Worm (Caenorhabditis elegans) whole organism, L2 larva: Measurements from ENCODE around the gene F45D11.11.
"Not testable (repeated sequence)": the region's sequence is repeated elsewhere in the genome, so short reads cannot be mapped to it uniquely, and the experiment has no call there.

Experiments
- C34F6.9 ChIP-seq: fragments of 150-350 bp; optimal IDR thresholded peaks from 2 replicates; lab custom pipeline; 2014; ENCODE audit warnings: missing biosample characterization, missing genetic modification characterization
- F13H6.1 ChIP-seq: sonication (generic microtip); optimal IDR thresholded peaks from 2 replicates; lab custom pipeline; 2016; ENCODE audit warnings: missing genetic modification characterization, missing compliant biosample characterization
- R02D3.7 ChIP-seq: fragments of 150-350 bp; optimal IDR thresholded peaks from 2 replicates; lab custom pipeline; 2014; ENCODE audit warnings: missing biosample characterization, missing genetic modification characterization
- Y55F3AM.14 ChIP-seq: fragments of 200-800 bp; sonication (Bioruptor generic); optimal IDR thresholded peaks from 2 replicates; lab custom pipeline; 2018; ENCODE audit warnings: mild to moderate bottlenecking, missing genetic modification characterization, missing compliant biosample characterization
- ZK546.5 ChIP-seq: sonication (generic microtip); optimal IDR thresholded peaks from 2 replicates; lab custom pipeline; 2017; ENCODE audit warnings: missing biosample characterization, missing genetic modification characterization
- alr-1 ChIP-seq: fragments of 150-350 bp; optimal IDR thresholded peaks from 2 replicates; lab custom pipeline; 2014; ENCODE audit warnings: missing biosample characterization, missing genetic modification characterization
- ama-1 ChIP-seq: fragments of 150-350 bp; optimal IDR thresholded peaks from 2 replicates; lab custom pipeline; 2018; ENCODE audit warnings: inconsistent platforms
- blmp-1 ChIP-seq: sonication (generic microtip); optimal IDR thresholded peaks from 2 replicates; lab custom pipeline; 2017; ENCODE audit warnings: missing genetic modification characterization, mild to moderate bottlenecking, missing compliant biosample characterization, antibody characterized with exemption, moderate library complexity; ENCODE audit not compliant: insufficient read depth
- ceh-82 ChIP-seq: fragments of 150-350 bp; optimal IDR thresholded peaks from 2 replicates; lab custom pipeline; 2014; ENCODE audit warnings: missing biosample characterization, missing genetic modification characterization
- crh-2 ChIP-seq: sonication (generic microtip); optimal IDR thresholded peaks from 2 replicates; lab custom pipeline; 2017; ENCODE audit warnings: missing biosample characterization, missing genetic modification characterization
- dmd-4 ChIP-seq: sonication (generic microtip); optimal IDR thresholded peaks from 2 replicates; lab custom pipeline; 2017; ENCODE audit warnings: missing biosample characterization, missing genetic modification characterization
- egl-27 ChIP-seq: sonication (generic microtip); optimal IDR thresholded peaks from 3 replicates; lab custom pipeline; 2017; ENCODE audit warnings: missing biosample characterization, missing genetic modification reagents, missing genetic modification characterization
- fos-1 ChIP-seq: fragments of 150-350 bp; optimal IDR thresholded peaks from 2 replicates; lab custom pipeline; 2014; ENCODE audit warnings: missing biosample characterization, missing genetic modification characterization
- lin-11 ChIP-seq: fragments of 150-350 bp; sonication (generic microtip); optimal IDR thresholded peaks from 2 replicates; lab custom pipeline; 2014; ENCODE audit warnings: missing biosample characterization, missing genetic modification characterization, inconsistent platforms, mixed read lengths
- lin-13 ChIP-seq: fragments of 150-350 bp; optimal IDR thresholded peaks from 2 replicates; lab custom pipeline; 2014; ENCODE audit warnings: missing biosample characterization, missing genetic modification reagents, missing genetic modification characterization
- lin-39 ChIP-seq: fragments of 150-350 bp; optimal IDR thresholded peaks from 2 replicates; lab custom pipeline; 2014; ENCODE audit warnings: missing biosample characterization, missing genetic modification reagents, missing genetic modification characterization
- lsy-2 ChIP-seq, 2 experiments: fragments of 150-350 bp in 1 of 2; sonication (generic microtip) in 1 of 2; optimal IDR thresholded peaks; 2 replicates each; lab custom pipeline; 2014 to 2017; ENCODE audit warnings: missing biosample characterization in 2 of 2, missing genetic modification characterization in 2 of 2
- mab-5 ChIP-seq: fragments of 150-350 bp; optimal IDR thresholded peaks from 2 replicates; lab custom pipeline; 2014; ENCODE audit warnings: missing biosample characterization, missing genetic modification characterization
- nhr-10 ChIP-seq: sonication (generic microtip); optimal IDR thresholded peaks from 2 replicates; lab custom pipeline; 2017; ENCODE audit warnings: missing biosample characterization, missing genetic modification characterization
- nhr-11 ChIP-seq: fragments of 150-350 bp; optimal IDR thresholded peaks from 2 replicates; lab custom pipeline; 2014; ENCODE audit warnings: missing biosample characterization, missing genetic modification characterization
- nhr-129 ChIP-seq: fragments of 150-350 bp; optimal IDR thresholded peaks from 2 replicates; lab custom pipeline; 2014; ENCODE audit warnings: missing biosample characterization, missing genetic modification characterization
- nhr-21 ChIP-seq: fragments of 150-350 bp; optimal IDR thresholded peaks from 2 replicates; lab custom pipeline; 2014; ENCODE audit warnings: missing biosample characterization, missing genetic modification characterization
- nhr-23 ChIP-seq: fragments of 150-350 bp; optimal IDR thresholded peaks from 2 replicates; lab custom pipeline; 2014; ENCODE audit warnings: missing biosample characterization, missing genetic modification reagents, missing genetic modification characterization
- nhr-237 ChIP-seq: fragments of 150-350 bp; optimal IDR thresholded peaks from 2 replicates; lab custom pipeline; 2014; ENCODE audit warnings: missing biosample characterization, missing genetic modification characterization
- nhr-25 ChIP-seq: fragments of 150-350 bp; sonication (generic microtip); optimal IDR thresholded peaks from 3 replicates; lab custom pipeline; 2014; ENCODE audit warnings: missing biosample characterization, missing genetic modification characterization
- nhr-6 ChIP-seq: fragments of 150-350 bp; optimal IDR thresholded peaks from 2 replicates; lab custom pipeline; 2014; ENCODE audit warnings: missing biosample characterization, missing genetic modification characterization
- peb-1 ChIP-seq: fragments of 150-350 bp; optimal IDR thresholded peaks from 2 replicates; lab custom pipeline; 2014; ENCODE audit warnings: missing biosample characterization, missing genetic modification characterization
- sem-4 ChIP-seq: fragments of 150-350 bp; optimal IDR thresholded peaks from 2 replicates; lab custom pipeline; 2014; ENCODE audit warnings: missing biosample characterization, missing genetic modification reagents, missing genetic modification characterization
- skn-1 ChIP-seq: sonication (generic microtip); optimal IDR thresholded peaks from 2 replicates; lab custom pipeline; 2017; ENCODE audit warnings: missing biosample characterization, missing genetic modification characterization
- sma-9 ChIP-seq, 2 experiments: fragments of 150-350 bp in 1 of 2; sonication (generic microtip) in 1 of 2; optimal IDR thresholded peaks; 2 replicates each; lab custom pipeline; 2014 to 2016; ENCODE audit warnings: missing genetic modification characterization in 2 of 2, mild to moderate bottlenecking in 1 of 2, missing biosample characterization in 1 of 2, missing compliant biosample characterization in 1 of 2, missing genetic modification reagents in 1 of 2, moderate library complexity in 1 of 2
- snpc-4 ChIP-seq: fragments of 150-350 bp; optimal IDR thresholded peaks from 2 replicates; lab custom pipeline; 2014; ENCODE audit warnings: missing biosample characterization, missing genetic modification characterization
- unc-39 ChIP-seq: fragments of 150-350 bp; optimal IDR thresholded peaks from 2 replicates; lab custom pipeline; 2014; ENCODE audit warnings: missing biosample characterization, missing genetic modification characterization
- unc-55 ChIP-seq: fragments of 150-350 bp; sonication (generic microtip); optimal IDR thresholded peaks from 3 replicates; lab custom pipeline; 2014; ENCODE audit warnings: missing biosample characterization, missing genetic modification reagents, missing genetic modification characterization
- unc-62 ChIP-seq: fragments of 150-350 bp; optimal IDR thresholded peaks from 2 replicates; lab custom pipeline; 2014; ENCODE audit warnings: missing biosample characterization, missing genetic modification reagents, missing genetic modification characterization
- zag-1 ChIP-seq: fragments of 150-350 bp; optimal IDR thresholded peaks from 2 replicates; lab custom pipeline; 2014; ENCODE audit warnings: missing biosample characterization, missing genetic modification characterization
- ztf-1 ChIP-seq: fragments of 200-800 bp; sonication (Bioruptor generic); conservative IDR thresholded peaks from 2 replicates; pipeline ENCODE4 v1.3.6; 2022; ENCODE audit warnings: missing genetic modification characterization, missing compliant biosample characterization
- ztf-11 ChIP-seq: sonication (generic microtip); optimal IDR thresholded peaks from 2 replicates; lab custom pipeline; 2017; ENCODE audit warnings: missing biosample characterization, missing genetic modification characterization
- ztf-4 ChIP-seq: fragments of 150-350 bp; optimal IDR thresholded peaks from 2 replicates; lab custom pipeline; 2014; ENCODE audit warnings: missing biosample characterization, missing genetic modification characterization

Gene F45D11.11

DNA sequence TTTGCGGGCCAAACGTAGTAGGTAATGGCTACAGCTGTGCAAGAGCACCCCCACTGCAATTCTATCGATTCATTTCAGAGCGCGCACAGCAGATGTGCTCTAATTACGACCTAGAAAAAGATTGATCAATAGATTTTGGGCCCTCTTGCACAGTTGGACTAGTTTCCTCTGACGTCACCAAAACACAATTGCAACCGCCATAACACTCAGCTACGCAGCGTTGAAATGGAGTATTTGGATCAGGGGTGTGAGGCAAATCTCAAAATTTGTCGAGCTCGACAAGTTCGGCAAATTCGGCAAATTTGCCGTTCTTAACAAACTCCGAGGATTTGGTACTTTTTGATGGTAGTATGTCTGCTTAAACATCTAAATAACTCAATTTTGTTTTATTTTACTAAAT, 29.1 kb downstream of the F45D11.11 start, which contains the start of gene fbxc-18:
fbxc-18 (minus strand) TSS at position 101 of the 400 bp plus-strand sequence.
- not testable (repeated sequence) for TF ChIP-seq nhr-237, zag-1, egl-27 (tag; lab: Kevin White, UChicago)
- TF ChIP-seq, all 48 proteins: peak for 0; not testable (repeated sequence) for 48

DNA sequence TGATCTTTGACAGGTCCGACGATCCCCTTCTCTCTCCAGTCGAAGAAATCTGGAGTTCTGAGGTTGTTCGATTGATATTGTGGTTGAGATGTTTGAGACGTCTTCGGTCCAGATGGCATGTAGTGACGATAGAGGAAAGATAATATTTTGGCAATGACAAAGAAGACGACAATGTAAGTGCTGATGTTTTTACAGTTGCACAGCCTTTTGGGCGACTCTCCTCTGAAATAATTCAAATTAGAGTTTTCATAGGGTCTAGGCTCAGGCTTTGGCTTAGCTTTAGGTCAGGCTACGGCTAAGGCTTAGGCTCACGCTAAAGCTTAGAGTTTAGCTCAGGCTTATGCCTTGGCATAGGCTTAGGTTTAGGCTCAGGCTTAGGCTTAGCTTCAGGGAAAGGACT, 34.1 kb downstream of the F45D11.11 start, which contains the start of gene C32B5.13:
C32B5.13 (minus strand) TSS at position 101 of the 400 bp plus-strand sequence.
- TF ChIP-seq ztf-1 (GFP tag; lab: Robert Waterston, UW) (no peak), nhr-10 (no peak), sem-4 (tag; lab: Kevin White, UChicago) (no peak), unc-39 (tag; lab: Kevin White, UChicago) (no peak), sma-9 (GFP tag; optimal IDR thresholded peaks at IDR 0.05; lab: Kevin White, UChicago) (no peak), sma-9 (tag; optimal IDR thresholded peaks at IDR 0.05; lab: Kevin White, UChicago) (no peak), skn-1 (tag; lab: Kevin White, UChicago) (no peak), lin-13 (GFP tag; lab: Kevin White, UChicago) (no peak)

DNA sequence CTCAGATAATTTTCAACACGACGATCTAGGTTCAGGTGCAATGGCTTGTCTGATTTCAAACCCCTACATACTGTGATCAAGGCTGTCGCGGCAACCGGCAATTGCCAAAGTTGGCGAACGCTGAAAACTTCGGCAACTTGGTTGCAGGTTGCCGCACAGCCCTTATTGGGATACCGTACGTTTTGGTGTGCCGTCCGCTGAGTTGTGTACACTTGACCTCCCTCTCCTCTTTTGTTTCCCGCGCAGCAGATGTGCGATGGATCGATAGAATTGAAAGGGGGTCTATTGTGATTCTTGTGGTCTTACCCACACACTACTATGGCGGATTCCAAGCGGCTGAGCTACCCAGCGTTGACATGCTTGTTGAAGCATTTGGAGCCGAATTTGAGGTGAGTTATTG, 35.8 kb downstream of the F45D11.11 start, which contains the start of the genes C32B5.18 and C32B5.7:
C32B5.18 (plus strand) TSS at position 301 of the 400 bp plus-strand sequence.
C32B5.7 (plus strand) TSS at position 311 of the 400 bp plus-strand sequence.
- no peak for TF ChIP-seq sem-4 (tag; lab: Kevin White, UChicago)
- TF ChIP-seq ceh-82 (tag; lab: Kevin White, UChicago) = no peak
- TF ChIP-seq nhr-237 (tag; lab: Kevin White, UChicago) = no peak
- no peak for TF ChIP-seq Y55F3AM.14
- TF ChIP-seq dmd-4 (tag; lab: Kevin White, UChicago) = no peak
- no peak for TF ChIP-seq nhr-10
- no peak for TF ChIP-seq lin-39 (tag; lab: Kevin White, UChicago)
- no peak for TF ChIP-seq peb-1
- TF ChIP-seq unc-62 (GFP tag; lab: Kevin White, UChicago) = no peak
- TF ChIP-seq blmp-1 (tag; lab: Kevin White, UChicago) = no peak
- no peak for TF ChIP-seq ztf-11 (tag; lab: Kevin White, UChicago)
- TF ChIP-seq zag-1 (tag; lab: Kevin White, UChicago) = no peak
- TF ChIP-seq ama-1 (lab: Kevin White, UChicago) = no peak
- TF ChIP-seq nhr-23 = no peak
- TF ChIP-seq crh-2 (tag; lab: Kevin White, UChicago) = no peak
- no peak for TF ChIP-seq lin-11 (tag; lab: Kevin White, UChicago)
- TF ChIP-seq ZK546.5 (tag; lab: Kevin White, UChicago) = no peak
- TF ChIP-seq R02D3.7 (tag; lab: Kevin White, UChicago) = no peak
- TF ChIP-seq unc-39 (tag; lab: Kevin White, UChicago) = no peak
- no peak for TF ChIP-seq mab-5 (tag; lab: Kevin White, UChicago)

DNA sequence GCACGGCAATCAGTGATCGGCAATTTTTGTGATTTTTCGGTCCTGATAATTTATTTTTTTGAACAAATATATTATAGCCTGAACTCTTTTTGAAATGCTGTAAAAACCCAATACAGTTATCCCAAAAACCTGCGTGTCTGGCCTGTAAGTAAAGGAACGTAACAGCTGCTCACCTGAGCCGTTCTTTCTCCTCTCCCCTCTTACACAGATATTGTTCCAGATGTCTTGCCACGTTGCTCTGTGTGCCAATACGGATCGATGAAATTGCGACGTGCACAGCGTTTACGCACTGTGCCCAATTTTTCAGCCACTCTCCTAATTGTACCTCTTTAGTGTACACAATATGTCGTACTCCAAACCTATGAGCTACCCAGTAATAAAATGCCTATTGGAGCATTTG, 37.4 kb downstream of the F45D11.11 start, which contains the start of gene sdz-4:
sdz-4 (plus strand) TSS at position 301 of the 400 bp plus-strand sequence.
- TF ChIP-seq Y55F3AM.14 (no peak), egl-27 (tag; lab: Kevin White, UChicago) (no peak), F13H6.1 (no peak)

DNA sequence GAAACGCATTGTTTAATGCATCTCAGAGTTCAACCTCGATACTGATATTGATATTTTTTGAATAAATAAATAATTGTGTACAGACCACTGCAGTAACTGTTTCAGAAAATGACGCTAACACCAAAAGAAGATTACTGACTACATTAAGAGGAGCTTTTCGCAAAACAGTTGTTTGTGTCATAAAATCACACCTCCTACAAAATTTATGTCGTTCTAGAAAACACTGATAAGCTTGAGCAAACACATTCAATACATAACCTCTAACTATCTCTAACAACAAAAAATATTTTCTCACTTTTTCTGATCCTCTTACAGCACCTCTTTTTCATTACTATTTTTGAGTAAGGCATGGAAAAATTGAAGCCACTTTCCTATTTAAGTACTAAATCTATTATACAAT, 41.4 kb downstream of the F45D11.11 start, which contains the start of gene fbxc-7:
fbxc-7 (plus strand) TSS at position 301 of the 400 bp plus-strand sequence.
- not testable (repeated sequence) for TF ChIP-seq unc-55 (GFP tag; lab: Kevin White, UChicago); Y55F3AM.14; snpc-4 (tag; lab: Kevin White, UChicago)
- TF ChIP-seq, all 48 proteins: peak for 0; not testable (repeated sequence) for 48

DNA sequence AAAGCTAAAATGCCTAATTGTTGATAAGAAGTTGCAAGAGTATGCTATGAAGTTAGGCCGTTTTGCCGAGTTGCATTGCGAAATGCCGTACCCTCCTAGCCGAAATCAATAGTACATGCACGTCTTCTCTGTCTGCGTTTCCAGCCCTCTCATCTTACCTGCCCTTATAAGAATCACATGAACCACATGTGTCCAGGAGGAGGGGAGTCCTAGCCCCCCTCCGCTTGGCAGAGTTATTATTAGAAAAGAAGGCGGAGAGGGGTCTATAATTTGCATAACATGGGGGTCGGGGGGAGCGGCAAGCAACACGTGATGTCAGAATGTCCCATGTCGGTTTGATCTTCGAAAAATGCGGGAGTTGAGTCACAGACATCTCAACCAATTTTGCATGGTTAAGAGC, 43.0 kb downstream of the F45D11.11 start:
- TF ChIP-seq lsy-2 (tag; optimal IDR thresholded peaks at IDR 0.05; lab: Kevin White, UChicago) (no peak), ztf-4 (tag; lab: Kevin White, UChicago) (no peak), fos-1 (no peak), sma-9 (GFP tag; optimal IDR thresholded peaks at IDR 0.05; lab: Kevin White, UChicago) (no peak), sma-9 (tag; optimal IDR thresholded peaks at IDR 0.05; lab: Kevin White, UChicago) (no peak), nhr-129 (tag; lab: Kevin White, UChicago) (no peak), nhr-10 (no peak), ztf-1 (GFP tag; lab: Robert Waterston, UW) (no peak), Y55F3AM.14 (no peak), R02D3.7 (tag; lab: Kevin White, UChicago) (no peak), nhr-11 (no peak), alr-1 (tag; lab: Kevin White, UChicago) (no peak), nhr-21 (tag; lab: Kevin White, UChicago) (no peak), nhr-6 (tag; lab: Kevin White, UChicago) (no peak), C34F6.9 (tag; lab: Kevin White, UChicago) (no peak), nhr-25 (tag; lab: Kevin White, UChicago) (no peak), crh-2 (tag; lab: Kevin White, UChicago) (no peak), dmd-4 (tag; lab: Kevin White, UChicago) (no peak), peb-1 (no peak), unc-62 (GFP tag; lab: Kevin White, UChicago) (no peak), unc-55 (GFP tag; lab: Kevin White, UChicago) (no peak)
